Fruit fly (Drosophila melanogaster) whole organism, embryonic: ENCODE measurements around the gene CIA30.

ENCODE experiments used
- CG10979 ChIP-seq: fragments of 200-800 bp; sonication (Bioruptor generic); optimal IDR thresholded peaks from 2 replicates; lab custom pipeline; 2018; ENCODE audit warnings: missing biosample characterization, mild to moderate bottlenecking, missing genetic modification characterization, moderate library complexity
- CG11398 ChIP-seq: fragments of 200-800 bp; sonication (Bioruptor generic); optimal IDR thresholded peaks from 2 replicates; lab custom pipeline; 2016; ENCODE audit warnings: missing biosample characterization, missing genetic modification characterization
- CG11456 ChIP-seq: fragments of 200-800 bp; sonication (Bioruptor generic); IDR thresholded peaks from 3 replicates; pipeline ENCODE4 v1.3.6; 2022; ENCODE audit warnings: missing biosample characterization, missing genetic modification characterization
- CG11560 ChIP-seq: fragments of 200-800 bp; sonication (Bioruptor generic); IDR thresholded peaks from 3 replicates; pipeline ENCODE4 v1.3.6; 2022; ENCODE audit warnings: missing biosample characterization, missing genetic modification characterization
- CG11696 ChIP-seq: fragments of 200-800 bp; sonication (Bioruptor generic); IDR thresholded peaks from 2 replicates; pipeline ENCODE4 v1.3.6; 2022; ENCODE audit warnings: missing biosample characterization, missing genetic modification characterization
- CG12071 ChIP-seq: fragments of 200-800 bp; sonication (Bioruptor generic); optimal IDR thresholded peaks from 3 replicates; lab custom pipeline; 2018; ENCODE audit warnings: missing biosample characterization, mild to moderate bottlenecking, missing genetic modification characterization
- CG12104 ChIP-seq: fragments of 200-800 bp; sonication (Bioruptor generic); optimal IDR thresholded peaks from 3 replicates; lab custom pipeline; 2016; ENCODE audit warnings: missing biosample characterization, missing genetic modification characterization
- CG2875 ChIP-seq: fragments of 200-800 bp; sonication (Bioruptor generic); optimal IDR thresholded peaks from 2 replicates; lab custom pipeline; 2017; ENCODE audit warnings: missing biosample characterization, mild to moderate bottlenecking, missing genetic modification characterization, missing genetic modification reagents
- CG4404 ChIP-seq: fragments of 200-800 bp; sonication (Bioruptor generic); IDR thresholded peaks from 2 replicates; pipeline ENCODE4 v1.3.6; 2022; ENCODE audit warnings: missing biosample characterization, missing genetic modification characterization
- CG4820 ChIP-seq: fragments of 200-800 bp; sonication (Bioruptor generic); optimal IDR thresholded peaks from 3 replicates; lab custom pipeline; 2016; ENCODE audit warnings: missing biosample characterization, missing genetic modification characterization
- CG6175 ChIP-seq: fragments of 200-800 bp; sonication (Bioruptor generic); IDR thresholded peaks from 3 replicates; pipeline ENCODE4 v1.3.6; 2022; ENCODE audit warnings: missing biosample characterization, missing genetic modification characterization
- CG6683 ChIP-seq: fragments of 200-800 bp; sonication (Bioruptor generic); optimal IDR thresholded peaks from 2 replicates; lab custom pipeline; 2017; ENCODE audit warnings: missing biosample characterization, mild to moderate bottlenecking, missing genetic modification characterization, missing genetic modification reagents
- CG7928 ChIP-seq: fragments of 200-800 bp; sonication (Bioruptor generic); optimal IDR thresholded peaks from 2 replicates; lab custom pipeline; 2017; ENCODE audit warnings: missing biosample characterization, mild to moderate bottlenecking, missing genetic modification characterization
- CG8944 ChIP-seq: fragments of 200-800 bp; sonication (Bioruptor generic); optimal IDR thresholded peaks from 3 replicates; lab custom pipeline; 2016; ENCODE audit warnings: missing biosample characterization, missing genetic modification characterization
- CG9437 ChIP-seq: fragments of 200-800 bp; sonication (Bioruptor generic); optimal IDR thresholded peaks from 2 replicates; lab custom pipeline; 2018; ENCODE audit warnings: missing biosample characterization, mild to moderate bottlenecking, missing genetic modification characterization
- CG9609 ChIP-seq: fragments of 200-800 bp; sonication (Bioruptor generic); optimal IDR thresholded peaks from 3 replicates; lab custom pipeline; 2016; ENCODE audit warnings: missing biosample characterization, missing genetic modification characterization
- Dbx ChIP-seq: fragments of 200-800 bp; sonication (Bioruptor generic); IDR thresholded peaks from 3 replicates; pipeline ENCODE4 v1.3.6; 2022; ENCODE audit warnings: missing biosample characterization, missing genetic modification characterization
- Gug ChIP-seq: fragments of 200-800 bp; sonication (Bioruptor generic); IDR thresholded peaks from 4 replicates; pipeline ENCODE4 v1.3.6; 2022; ENCODE audit warnings: missing biosample characterization, missing genetic modification characterization
- HHEX ChIP-seq: fragments of 200-800 bp; sonication (Bioruptor generic); optimal IDR thresholded peaks from 3 replicates; lab custom pipeline; 2017; ENCODE audit warnings: missing biosample characterization, mild to moderate bottlenecking, missing genetic modification characterization, missing genetic modification reagents
- Hr3 ChIP-seq: fragments of 200-800 bp; sonication (Bioruptor generic); optimal IDR thresholded peaks from 3 replicates; lab custom pipeline; 2016; ENCODE audit warnings: missing biosample characterization, missing genetic modification characterization
- Med ChIP-seq: fragments of 200-800 bp; sonication (Bioruptor generic); peaks from one replicate; lab custom pipeline; 2016; ENCODE audit warnings: missing biosample characterization, missing genetic modification characterization, mild to moderate bottlenecking, inconsistent platforms, moderate library complexity
- Meics ChIP-seq: fragments of 200-800 bp; sonication (Bioruptor generic); optimal IDR thresholded peaks from 2 replicates; lab custom pipeline; 2017; ENCODE audit warnings: missing biosample characterization, mild to moderate bottlenecking, missing genetic modification characterization
- NC2β ChIP-seq: fragments of 200-800 bp; sonication (Bioruptor generic); optimal IDR thresholded peaks from 2 replicates; lab custom pipeline; 2016; ENCODE audit warnings: missing biosample characterization, missing genetic modification characterization
- Opbp ChIP-seq: fragments of 200-800 bp; sonication (Bioruptor generic); IDR thresholded peaks from 3 replicates; pipeline ENCODE4 v1.3.6; 2022; ENCODE audit warnings: missing biosample characterization, missing genetic modification characterization; ENCODE audit not compliant: partially characterized antibody
- Rfx ChIP-seq: fragments of 200-800 bp; sonication (Bioruptor generic); IDR thresholded peaks from 2 replicates; pipeline ENCODE4 v1.3.6; 2022; ENCODE audit warnings: missing biosample characterization, missing genetic modification characterization
- ara ChIP-seq: fragments of 200-800 bp; sonication (Bioruptor generic); IDR thresholded peaks from 2 replicates; pipeline ENCODE4 v1.3.6; 2022; ENCODE audit warnings: missing biosample characterization, missing genetic modification characterization
- ase ChIP-seq: fragments of 200-800 bp; sonication (Bioruptor generic); IDR thresholded peaks from 3 replicates; pipeline ENCODE4 v1.3.6; 2022; ENCODE audit warnings: missing biosample characterization, missing genetic modification characterization
- az2 ChIP-seq: fragments of 200-800 bp; sonication (Bioruptor generic); optimal IDR thresholded peaks from 3 replicates; lab custom pipeline; 2016; ENCODE audit warnings: missing biosample characterization, missing genetic modification characterization
- crp ChIP-seq, 2 experiments: fragments of 200-800 bp; sonication (Bioruptor generic); optimal IDR thresholded peaks; 2 replicates in 1 of 2; 3 replicates in 1 of 2; lab custom pipeline; 2017; ENCODE audit warnings: missing biosample characterization in 2 of 2, missing genetic modification characterization in 2 of 2, mild to moderate bottlenecking in 1 of 2, moderate library complexity in 1 of 2
- emc ChIP-seq: fragments of 200-800 bp; sonication (Bioruptor generic); optimal IDR thresholded peaks from 2 replicates; lab custom pipeline; 2016; ENCODE audit warnings: missing biosample characterization, missing genetic modification characterization
- gfzf ChIP-seq: fragments of 200-800 bp; sonication (Bioruptor generic); optimal IDR thresholded peaks from 2 replicates; lab custom pipeline; 2016; ENCODE audit warnings: missing biosample characterization, mild to moderate bottlenecking, missing genetic modification characterization, moderate library complexity
- gsb ChIP-seq: fragments of 200-800 bp; sonication (Bioruptor generic); IDR thresholded peaks from 2 replicates; pipeline ENCODE4 v1.3.6; 2022; ENCODE audit warnings: missing biosample characterization, missing genetic modification characterization
- ind ChIP-seq: fragments of 200-800 bp; sonication (Bioruptor generic); optimal IDR thresholded peaks from 3 replicates; lab custom pipeline; 2016; ENCODE audit warnings: missing biosample characterization, missing genetic modification characterization
- insv ChIP-seq, 2 experiments: fragments of 200-800 bp; sonication (Bioruptor generic); optimal IDR thresholded peaks; 3 replicates each; lab custom pipeline; 2016 to 2018; ENCODE audit warnings: missing biosample characterization in 2 of 2, missing genetic modification characterization in 2 of 2
- inv ChIP-seq: fragments of 200-800 bp; sonication (Bioruptor generic); IDR thresholded peaks from 2 replicates; pipeline ENCODE4 v1.3.6; 2022; ENCODE audit warnings: missing biosample characterization, missing genetic modification characterization; ENCODE audit not compliant: partially characterized antibody
- jing ChIP-seq: fragments of 200-800 bp; sonication (Bioruptor generic); optimal IDR thresholded peaks from 2 replicates; lab custom pipeline; 2018; ENCODE audit warnings: missing biosample characterization, mild to moderate bottlenecking, missing genetic modification characterization
- lmd ChIP-seq: fragments of 200-800 bp; sonication (Bioruptor generic); IDR thresholded peaks from 2 replicates; pipeline ENCODE4 v1.3.6; 2022; ENCODE audit warnings: missing biosample characterization, missing genetic modification characterization
- otp ChIP-seq: fragments of 200-800 bp; sonication (Bioruptor generic); IDR thresholded peaks from 3 replicates; pipeline ENCODE4, ENCODE4 v1.3.6; 2022; ENCODE audit warnings: missing biosample characterization, missing genetic modification characterization
- p53 ChIP-seq: fragments of 200-800 bp; sonication (Bioruptor generic); optimal IDR thresholded peaks from 2 replicates; lab custom pipeline; 2016; ENCODE audit warnings: missing biosample characterization, missing genetic modification characterization
- repo ChIP-seq: fragments of 200-800 bp; sonication (Bioruptor generic); optimal IDR thresholded peaks from 2 replicates; lab custom pipeline; 2016; ENCODE audit warnings: missing biosample characterization, missing genetic modification characterization
- rib ChIP-seq: fragments of 200-800 bp; sonication (Bioruptor generic); IDR thresholded peaks from 2 replicates; pipeline ENCODE4 v1.3.6; 2022; ENCODE audit warnings: missing biosample characterization, missing genetic modification characterization
- schlank ChIP-seq: fragments of 200-800 bp; sonication (Bioruptor generic); optimal IDR thresholded peaks from 2 replicates; lab custom pipeline; 2018; ENCODE audit warnings: missing biosample characterization, mild to moderate bottlenecking, missing genetic modification characterization
- sens ChIP-seq: fragments of 200-800 bp; sonication (Bioruptor generic); peaks from one replicate; lab custom pipeline; 2016; ENCODE audit warnings: missing biosample characterization, missing genetic modification characterization
- sens-2 ChIP-seq: fragments of 200-800 bp; sonication (Bioruptor generic); IDR thresholded peaks from 2 replicates; pipeline ENCODE4 v1.3.6; 2022; ENCODE audit warnings: missing biosample characterization, missing genetic modification characterization
- sob ChIP-seq: fragments of 200-800 bp; sonication (Bioruptor generic); IDR thresholded peaks from 2 replicates; pipeline ENCODE4 v1.3.6; 2022; ENCODE audit warnings: missing biosample characterization, missing genetic modification characterization
- sr ChIP-seq: fragments of 200-800 bp; sonication (Bioruptor generic); IDR thresholded peaks from 3 replicates; pipeline ENCODE4 v1.3.6; 2022; ENCODE audit warnings: missing biosample characterization, missing genetic modification characterization
- tap ChIP-seq: fragments of 200-800 bp; optimal IDR thresholded peaks from 3 replicates; lab custom pipeline; 2019; ENCODE audit warnings: missing biosample characterization, mild to moderate bottlenecking, missing genetic modification characterization, moderate library complexity
- tll ChIP-seq, 2 experiments: fragments of 200-800 bp in 1 of 2; fragments of >200 bp in 1 of 2; sonication (Bioruptor generic) in 1 of 2; optimal IDR thresholded peaks; 2 replicates each; lab custom pipeline; 2017 to 2019; ENCODE audit warnings: missing biosample characterization in 2 of 2, missing genetic modification characterization in 2 of 2, mild to moderate bottlenecking in 1 of 2, moderate library complexity in 1 of 2
- trem ChIP-seq: fragments of 200-800 bp; optimal IDR thresholded peaks from 3 replicates; lab custom pipeline; 2019; ENCODE audit warnings: missing biosample characterization, mild to moderate bottlenecking, missing genetic modification characterization, moderate library complexity
- z ChIP-seq: fragments of 200-800 bp; sonication (Bioruptor generic); IDR thresholded peaks from 3 replicates; pipeline ENCODE4 v1.3.6; 2022; ENCODE audit warnings: missing biosample characterization, missing genetic modification characterization
- zf30C ChIP-seq: fragments of 200-800 bp; sonication (Bioruptor generic); optimal IDR thresholded peaks from 3 replicates; lab custom pipeline; 2018; ENCODE audit warnings: missing biosample characterization, mild to moderate bottlenecking, missing genetic modification characterization

The CIA30 gene

dm6 chr3R:29745056-29745455, 8.3 kb downstream of the CIA30 start, which contains the start of the genes Wdr24 and IntS11 (continued):
- TF ChIP-seq CG10979: peak; percentile 54
- peak; percentile 50 for TF ChIP-seq NC2β
- TF ChIP-seq Hr3 (GFP tag; lab: Kevin White, UChicago): peak; percentile 80
- TF ChIP-seq Dbx (GFP tag; lab: Robert Waterston, UW): peak; percentile 96
- no peak for TF ChIP-seq inv (GFP tag; lab: Robert Waterston, UW)
- TF ChIP-seq CG12071 (GFP tag; lab: Kevin White, UChicago): peak; percentile 27
- TF ChIP-seq jing: no peak
- TF ChIP-seq Med (GFP tag; lab: Kevin White, UChicago): peak; percentile 96
- TF ChIP-seq Rfx: peak; percentile 97
- peak; percentile 73 for TF ChIP-seq trem (tag; lab: Kevin White, UChicago)
- TF ChIP-seq ara (GFP tag; lab: Robert Waterston, UW): peak; percentile 81
- peak; percentile 35; the same call in 1 of the 3 replicates for TF ChIP-seq Opbp (GFP tag; lab: Robert Waterston, UW)
- TF ChIP-seq lmd (GFP tag; lab: Robert Waterston, UW): peak; percentile 94
- TF ChIP-seq CG2875 (GFP tag; lab: Kevin White, UChicago): no peak
- TF ChIP-seq emc (GFP tag; lab: Kevin White, UChicago): peak; percentile 56
- peak; percentile 74 for TF ChIP-seq ind (GFP tag; lab: Kevin White, UChicago)
- TF ChIP-seq CG6175 (GFP tag; lab: Robert Waterston, UW): peak; percentile 88
- TF ChIP-seq rib (GFP tag; lab: Robert Waterston, UW): peak; percentile 91
- peak; percentile 57 for TF ChIP-seq CG4820
- peak; percentile 93 for TF ChIP-seq CG11456
- TF ChIP-seq Meics: peak; percentile 82
- TF ChIP-seq Gug: peak; percentile 91
- no peak for TF ChIP-seq p53 (GFP tag; lab: Kevin White, UChicago)
- TF ChIP-seq CG7928 (GFP tag; lab: Kevin White, UChicago): peak; percentile 25
- peak; percentile 31; the same call in 1 of the 3 replicates for TF ChIP-seq sr (GFP tag; lab: Robert Waterston, UW)
- TF ChIP-seq otp: peak; percentile 65; the same call in 1 of the 3 replicates
- TF ChIP-seq ase (GFP tag; lab: Robert Waterston, UW): peak; percentile 86
- TF ChIP-seq CG9609: peak; percentile 69
- TF ChIP-seq schlank (tag; lab: Kevin White, UChicago): peak; percentile 63
- no peak for TF ChIP-seq CG11696 (GFP tag; lab: Robert Waterston, UW)
- TF ChIP-seq gsb (GFP tag; lab: Robert Waterston, UW): peak; percentile 86
- TF ChIP-seq gfzf: peak; percentile 61
- TF ChIP-seq sens (GFP tag; lab: Kevin White, UChicago): peak; percentile 93
- peak; percentile 58 for TF ChIP-seq az2 (GFP tag; lab: Kevin White, UChicago)
- no peak for TF ChIP-seq repo
- TF ChIP-seq sob (GFP tag; lab: Robert Waterston, UW): peak; percentile 96
- 0 out of 2 replicates have a peak, but pooled peaks have one; percentile 27 for TF ChIP-seq sens-2 (GFP tag; lab: Robert Waterston, UW)
- TF ChIP-seq CG11398: no peak
- peak; percentile 69 for TF ChIP-seq HHEX (GFP tag; lab: Kevin White, UChicago)
- no peak for TF ChIP-seq tap (tag; lab: Kevin White, UChicago)
- TF ChIP-seq CG6683: no peak
- TF ChIP-seq CG12104: peak; percentile 72
- TF ChIP-seq tll (GFP tag; optimal IDR thresholded peaks at IDR 0.05; lab: Kevin White, UChicago): peak in 1 of 2 experiments; percentile 64
- peak; percentile 84 for TF ChIP-seq CG11560 (tag; lab: Robert Waterston, UW)
- peak in 1 of 2 experiments; percentile 70 for TF ChIP-seq crp (GFP tag; optimal IDR thresholded peaks at IDR 0.05; lab: Kevin White, UChicago)
- TF ChIP-seq CG9437: peak; percentile 65
- TF ChIP-seq CG4404 (GFP tag; lab: Robert Waterston, UW): peak; percentile 90
- peak; percentile 68 for TF ChIP-seq CG8944 (GFP tag; lab: Kevin White, UChicago)
- no peak for TF ChIP-seq z (GFP tag; lab: Robert Waterston, UW)
- TF ChIP-seq zf30C (GFP tag; lab: Kevin White, UChicago): no peak
- peak; percentile 31 to 94 for TF ChIP-seq insv (GFP tag; optimal IDR thresholded peaks at IDR 0.05; lab: Kevin White, UChicago)
